Worm (Caenorhabditis elegans) whole organism, L1 larva: ENCODE results near the gene pdi-1.

Source experiments
- ama-1 ChIP-seq: fragments of 150-350 bp; optimal IDR thresholded peaks from 2 replicates; lab custom pipeline; 2014
- egl-13 ChIP-seq: sonication (generic microtip); optimal IDR thresholded peaks from 2 replicates; lab custom pipeline; 2016; ENCODE audit warnings: missing genotype, missing genetic modification reagents, missing genetic modification characterization, missing compliant biosample characterization
- elt-3 ChIP-seq, 6 experiments: fragments of 150-350 bp in 1 of 6; sonication (generic microtip); optimal IDR thresholded peaks; 2 replicates each; lab custom pipeline; 2017 to 2018; ENCODE audit warnings: missing biosample characterization in 6 of 6, missing genetic modification characterization in 6 of 6, inconsistent platforms in 1 of 6
- fos-1 ChIP-seq: fragments of 150-350 bp; optimal IDR thresholded peaks from 2 replicates; lab custom pipeline; 2014; ENCODE audit warnings: missing biosample characterization, missing genetic modification characterization
- hpl-2 ChIP-seq: fragments of 150-350 bp; optimal IDR thresholded peaks from 2 replicates; lab custom pipeline; 2014; ENCODE audit warnings: missing biosample characterization, missing genetic modification reagents, missing genetic modification characterization
- lin-13 ChIP-seq: fragments of 150-350 bp; optimal IDR thresholded peaks from 2 replicates; lab custom pipeline; 2014; ENCODE audit warnings: missing biosample characterization, missing genetic modification reagents, missing genetic modification characterization
- mep-1 ChIP-seq: fragments of 150-350 bp; optimal IDR thresholded peaks from 2 replicates; lab custom pipeline; 2014; ENCODE audit warnings: missing biosample characterization, missing genetic modification characterization
- nhr-47 ChIP-seq: sonication (generic microtip); optimal IDR thresholded peaks from 2 replicates; lab custom pipeline; 2016; ENCODE audit warnings: mild to moderate bottlenecking, missing genetic modification characterization, moderate library complexity, missing compliant biosample characterization
- pag-3 ChIP-seq: sonication (generic microtip); optimal IDR thresholded peaks from 2 replicates; lab custom pipeline; 2017; ENCODE audit warnings: missing genetic modification characterization, mild to moderate bottlenecking, missing compliant biosample characterization, antibody characterized with exemption, borderline replicate concordance; ENCODE audit not compliant: insufficient read depth
- pqm-1 ChIP-seq: sonication (generic microtip); optimal IDR thresholded peaks from 3 replicates; lab custom pipeline; 2017; ENCODE audit warnings: missing biosample characterization, missing genetic modification characterization
- snpc-4 ChIP-seq: fragments of 150-350 bp; optimal IDR thresholded peaks from 2 replicates; lab custom pipeline; 2014; ENCODE audit warnings: missing biosample characterization, missing genetic modification characterization
- tbx-2 ChIP-seq: sonication (generic microtip); optimal IDR thresholded peaks from 2 replicates; lab custom pipeline; 2016; ENCODE audit warnings: missing genetic modification characterization, missing compliant biosample characterization
- unc-86 ChIP-seq: sonication (generic microtip); optimal IDR thresholded peaks from 2 replicates; lab custom pipeline; 2016; ENCODE audit warnings: missing genetic modification characterization, missing compliant biosample characterization
- zag-1 ChIP-seq: fragments of 150-350 bp; optimal IDR thresholded peaks from 2 replicates; lab custom pipeline; 2014; ENCODE audit warnings: missing biosample characterization, missing genetic modification characterization

- no peak for TF ChIP-seq egl-13 (tag; lab: Kevin White, UChicago)
- TF ChIP-seq hpl-2, result peak; percentile 30
- no peak for TF ChIP-seq zag-1
- no peak for TF ChIP-seq tbx-2 (tag; lab: Kevin White, UChicago)
- TF ChIP-seq mep-1 (tag; lab: Kevin White, UChicago), result no peak
- TF ChIP-seq nhr-47 (tag; lab: Kevin White, UChicago), result no peak
- no peak for TF ChIP-seq unc-86 (tag; lab: Kevin White, UChicago)
- TF ChIP-seq pag-3 (tag; lab: Kevin White, UChicago), result no peak
- no peak for TF ChIP-seq fos-1 (tag; lab: Kevin White, UChicago)
- no peak for TF ChIP-seq elt-3 (tag; optimal IDR thresholded peaks at IDR 0.05; lab: Kevin White, UChicago)
- no peak for TF ChIP-seq ama-1 (lab: Kevin White, UChicago)
- TF ChIP-seq snpc-4 (tag; lab: Kevin White, UChicago), result no peak
- no peak for TF ChIP-seq pqm-1 (tag; lab: Kevin White, UChicago)
- no peak for TF ChIP-seq lin-13 (GFP tag; lab: Kevin White, UChicago)
Observed at ce11 chrIII:3736302-3736701, 35.0 kb upstream of the pdi-1 start, which contains the start of gene F34D10.4.
